Fruit fly (Drosophila melanogaster) whole organism, embryonic: ENCODE measurements around the gene NKCC.

Experiments used
- Asciz ChIP-seq: fragments of 200-800 bp; sonication (Bioruptor generic); optimal IDR thresholded peaks from 2 replicates; lab custom pipeline; 2017; ENCODE audit warnings: missing biosample characterization, mild to moderate bottlenecking, missing genetic modification characterization, missing genetic modification reagents
- Atf-2 ChIP-seq: fragments of 200-800 bp; sonication (Bioruptor generic); optimal IDR thresholded peaks from 2 replicates; lab custom pipeline; 2016; ENCODE audit warnings: missing biosample characterization, missing genetic modification characterization
- CG10321 ChIP-seq: fragments of 200-800 bp; sonication (Bioruptor generic); IDR thresholded peaks from 2 replicates; pipeline ENCODE4 v1.3.6; 2022; ENCODE audit warnings: missing biosample characterization, missing genetic modification characterization
- CG10431 ChIP-seq: fragments of 200-800 bp; sonication (Bioruptor generic); optimal IDR thresholded peaks from 3 replicates; lab custom pipeline; 2018; ENCODE audit warnings: missing biosample characterization, mild to moderate bottlenecking, missing genetic modification characterization
- CG10565 ChIP-seq: fragments of 200-800 bp; sonication (Bioruptor generic); optimal IDR thresholded peaks from 3 replicates; lab custom pipeline; 2016; ENCODE audit warnings: missing biosample characterization, mild to moderate bottlenecking, missing genetic modification characterization
- CG11093 ChIP-seq: fragments of 200-800 bp; sonication (Bioruptor generic); IDR thresholded peaks from 3 replicates; pipeline ENCODE4 v1.3.6; 2022; ENCODE audit warnings: missing biosample characterization, missing genetic modification characterization
- CG11696 ChIP-seq: fragments of 200-800 bp; sonication (Bioruptor generic); IDR thresholded peaks from 2 replicates; pipeline ENCODE4 v1.3.6; 2022; ENCODE audit warnings: missing biosample characterization, missing genetic modification characterization
- CG12219 ChIP-seq: fragments of 200-800 bp; sonication (Bioruptor generic); optimal IDR thresholded peaks from 3 replicates; lab custom pipeline; 2018; ENCODE audit warnings: missing biosample characterization, mild to moderate bottlenecking, missing genetic modification characterization
- CG15073 ChIP-seq: fragments of 200-800 bp; sonication (Bioruptor generic); optimal IDR thresholded peaks from 2 replicates; lab custom pipeline; 2016; ENCODE audit warnings: missing biosample characterization, missing genetic modification characterization
- CG2678 ChIP-seq: fragments of 200-800 bp; sonication (Bioruptor generic); optimal IDR thresholded peaks from 3 replicates; lab custom pipeline; 2019; ENCODE audit warnings: missing biosample characterization, mild to moderate bottlenecking, missing genetic modification characterization, moderate library complexity
- CG3163 ChIP-seq: fragments of 200-800 bp; sonication (Bioruptor generic); optimal IDR thresholded peaks from 3 replicates; lab custom pipeline; 2016; ENCODE audit warnings: missing biosample characterization, missing genetic modification characterization
- CG3281 ChIP-seq: fragments of 200-800 bp; sonication (Bioruptor generic); optimal IDR thresholded peaks from 3 replicates; lab custom pipeline; 2017; ENCODE audit warnings: missing biosample characterization, mild to moderate bottlenecking, missing genetic modification characterization
- CG3838 ChIP-seq: fragments of 200-800 bp; sonication (Bioruptor generic); optimal IDR thresholded peaks from 3 replicates; lab custom pipeline; 2016; ENCODE audit warnings: missing biosample characterization, missing genetic modification characterization
- CG4282 ChIP-seq: fragments of 200-800 bp; sonication (Bioruptor generic); optimal IDR thresholded peaks from 2 replicates; lab custom pipeline; 2016; ENCODE audit warnings: missing biosample characterization, missing genetic modification characterization
- CG4404 ChIP-seq: fragments of 200-800 bp; sonication (Bioruptor generic); IDR thresholded peaks from 2 replicates; pipeline ENCODE4 v1.3.6; 2022; ENCODE audit warnings: missing biosample characterization, missing genetic modification characterization
- CG4617 ChIP-seq: fragments of 200-800 bp; sonication (Bioruptor generic); optimal IDR thresholded peaks from 3 replicates; lab custom pipeline; 2016; ENCODE audit warnings: missing biosample characterization, missing genetic modification characterization, borderline replicate concordance
- CG6254 ChIP-seq: fragments of 200-800 bp; sonication (Bioruptor generic); optimal IDR thresholded peaks from 3 replicates; lab custom pipeline; 2017; ENCODE audit warnings: mild to moderate bottlenecking, missing biosample characterization, missing genetic modification reagents, missing genetic modification characterization
- CG6689 ChIP-seq: fragments of 200-800 bp; sonication (Bioruptor generic); IDR thresholded peaks from 2 replicates; pipeline ENCODE4 v1.3.6; 2022; ENCODE audit warnings: missing biosample characterization, missing genetic modification characterization
- CG6765 ChIP-seq: fragments of 200-800 bp; sonication (Bioruptor generic); optimal IDR thresholded peaks from 3 replicates; lab custom pipeline; 2017; ENCODE audit warnings: missing biosample characterization, mild to moderate bottlenecking, missing genetic modification characterization
- CG7963 ChIP-seq: fragments of 200-800 bp; sonication (Bioruptor generic); IDR thresholded peaks from 3 replicates; pipeline ENCODE4 v1.3.6; 2022; ENCODE audit warnings: missing biosample characterization, missing genetic modification characterization; ENCODE audit not compliant: partially characterized antibody
- CG7987 ChIP-seq: fragments of 200-800 bp; sonication (Bioruptor generic); optimal IDR thresholded peaks from 2 replicates; lab custom pipeline; 2018; ENCODE audit warnings: missing biosample characterization, mild to moderate bottlenecking, missing genetic modification characterization, moderate library complexity
- Drgx ChIP-seq: fragments of 200-800 bp; sonication (Bioruptor generic); IDR thresholded peaks from 2 replicates; pipeline ENCODE4 v1.3.6; 2022; ENCODE audit warnings: missing biosample characterization, missing genetic modification characterization
- Elba2 ChIP-seq: fragments of 200-800 bp; sonication (Bioruptor generic); optimal IDR thresholded peaks from 3 replicates; lab custom pipeline; 2016; ENCODE audit warnings: missing biosample characterization, missing genetic modification characterization
- Hmx ChIP-seq: fragments of 200-800 bp; sonication (Bioruptor generic); optimal IDR thresholded peaks from 2 replicates; lab custom pipeline; 2016; ENCODE audit warnings: missing biosample characterization, missing genetic modification characterization
- Lhr ChIP-seq: fragments of 200-800 bp; sonication (Bioruptor generic); optimal IDR thresholded peaks from 3 replicates; lab custom pipeline; 2017; ENCODE audit warnings: mild to moderate bottlenecking, missing biosample characterization, missing genetic modification reagents, missing genetic modification characterization
- NC2α ChIP-seq: fragments of 200-800 bp; sonication (Bioruptor generic); optimal IDR thresholded peaks from 2 replicates; lab custom pipeline; 2016; ENCODE audit warnings: missing biosample characterization, missing genetic modification characterization
- NC2β ChIP-seq: fragments of 200-800 bp; sonication (Bioruptor generic); optimal IDR thresholded peaks from 2 replicates; lab custom pipeline; 2016; ENCODE audit warnings: missing biosample characterization, missing genetic modification characterization
- Optix ChIP-seq: fragments of 200-800 bp; sonication (Bioruptor generic); IDR thresholded peaks from 3 replicates; pipeline ENCODE4 v1.3.6; 2022; ENCODE audit warnings: missing biosample characterization, missing genetic modification characterization
- Side ChIP-seq: fragments of 200-800 bp; sonication (Bioruptor generic); optimal IDR thresholded peaks from 2 replicates; lab custom pipeline; 2016; ENCODE audit warnings: missing biosample characterization, missing genetic modification characterization
- Six4 ChIP-seq: fragments of 200-800 bp; sonication (Bioruptor generic); optimal IDR thresholded peaks from 2 replicates; lab custom pipeline; 2016; ENCODE audit warnings: missing biosample characterization, missing genetic modification characterization
- Taf1 ChIP-seq: fragments of 200-800 bp; sonication (Bioruptor generic); IDR thresholded peaks from 2 replicates; pipeline ENCODE4 v1.3.6; 2022; ENCODE audit warnings: missing biosample characterization, missing genetic modification characterization
- Vsx1 ChIP-seq: fragments of 200-800 bp; sonication (Bioruptor generic); optimal IDR thresholded peaks from 2 replicates; lab custom pipeline; 2017; ENCODE audit warnings: missing biosample characterization, mild to moderate bottlenecking, missing genetic modification characterization, missing genetic modification reagents
- bab2 ChIP-seq: fragments of 200-800 bp; sonication (Bioruptor generic); optimal IDR thresholded peaks from 2 replicates; lab custom pipeline; 2016; ENCODE audit warnings: missing biosample characterization, missing genetic modification characterization
- ci ChIP-seq: fragments of 200-800 bp; sonication (Bioruptor generic); IDR thresholded peaks from 3 replicates; pipeline ENCODE4 v1.3.6; 2022; ENCODE audit warnings: missing biosample characterization, missing genetic modification characterization
- dysf ChIP-seq: fragments of 200-800 bp; sonication (Bioruptor generic); IDR thresholded peaks from 3 replicates; pipeline ENCODE4 v1.3.6; 2022; ENCODE audit warnings: missing biosample characterization, missing genetic modification characterization
- fd3F ChIP-seq: fragments of 200-800 bp; sonication (Bioruptor generic); optimal IDR thresholded peaks from 2 replicates; lab custom pipeline; 2018; ENCODE audit warnings: missing biosample characterization, mild to moderate bottlenecking, missing genetic modification characterization, moderate library complexity
- grau ChIP-seq: fragments of 200-800 bp; optimal IDR thresholded peaks from 3 replicates; lab custom pipeline; 2019; ENCODE audit warnings: missing biosample characterization, mild to moderate bottlenecking, missing genetic modification characterization, moderate library complexity
- gt ChIP-seq: fragments of 200-800 bp; sonication (Bioruptor generic); IDR thresholded peaks from 2 replicates; pipeline ENCODE4 v1.3.6; 2022; ENCODE audit warnings: missing biosample characterization, missing genetic modification characterization
- hb ChIP-seq: fragments of 200-800 bp; sonication (Bioruptor generic); IDR thresholded peaks from 3 replicates; pipeline ENCODE4 v1.3.6; 2022; ENCODE audit warnings: missing biosample characterization, missing genetic modification characterization; ENCODE audit not compliant: partially characterized antibody
- kay ChIP-seq: fragments of 200-800 bp; sonication (Bioruptor generic); optimal IDR thresholded peaks from 2 replicates; lab custom pipeline; 2016; ENCODE audit warnings: missing biosample characterization, missing genetic modification characterization
- prd ChIP-seq, 3 experiments: fragments of >200 bp in 2 of 3; fragments of 200-800 bp in 1 of 3; sonication (Bioruptor generic) in 1 of 3; optimal IDR thresholded peaks in 2 of 3; IDR thresholded peaks in 1 of 3; 2 replicates in 2 of 3; 3 replicates in 1 of 3; pipeline versions ENCODE4 v1.3.6 to Lab custom; 2017 to 2022; ENCODE audit warnings: missing biosample characterization in 1 of 3, missing genetic modification characterization in 1 of 3
- pros ChIP-seq: fragments of 200-800 bp; sonication (Bioruptor generic); optimal IDR thresholded peaks from 3 replicates; lab custom pipeline; 2019; ENCODE audit warnings: missing biosample characterization, mild to moderate bottlenecking, missing genetic modification characterization, moderate library complexity
- run ChIP-seq: fragments of 200-800 bp; sonication (Bioruptor generic); optimal IDR thresholded peaks from 3 replicates; lab custom pipeline; 2018; ENCODE audit warnings: missing biosample characterization, mild to moderate bottlenecking, missing genetic modification characterization
- sc ChIP-seq, 3 experiments: fragments of >200 bp in 2 of 3; fragments of 200-800 bp in 1 of 3; sonication (Bioruptor generic) in 1 of 3; optimal IDR thresholded peaks; 2 replicates in 2 of 3; 3 replicates in 1 of 3; lab custom pipeline; 2017; ENCODE audit warnings: mild to moderate bottlenecking in 1 of 3, missing biosample characterization in 1 of 3, missing genetic modification characterization in 1 of 3, missing genetic modification reagents in 1 of 3
- slou ChIP-seq: fragments of 200-800 bp; sonication (Bioruptor generic); optimal IDR thresholded peaks from 3 replicates; lab custom pipeline; 2016; ENCODE audit warnings: missing biosample characterization, missing genetic modification characterization
- sob ChIP-seq: fragments of 200-800 bp; sonication (Bioruptor generic); IDR thresholded peaks from 2 replicates; pipeline ENCODE4 v1.3.6; 2022; ENCODE audit warnings: missing biosample characterization, missing genetic modification characterization
- stwl ChIP-seq: fragments of 200-800 bp; sonication (Bioruptor generic); optimal IDR thresholded peaks from 3 replicates; lab custom pipeline; 2018; ENCODE audit warnings: missing biosample characterization, mild to moderate bottlenecking, missing genetic modification characterization, moderate library complexity
- tll ChIP-seq, 2 experiments: fragments of 200-800 bp in 1 of 2; fragments of >200 bp in 1 of 2; sonication (Bioruptor generic) in 1 of 2; optimal IDR thresholded peaks; 2 replicates each; lab custom pipeline; 2017 to 2019; ENCODE audit warnings: missing biosample characterization in 2 of 2, missing genetic modification characterization in 2 of 2, mild to moderate bottlenecking in 1 of 2, moderate library complexity in 1 of 2
- vfl ChIP-seq: fragments of 200-800 bp; sonication (Bioruptor generic); optimal IDR thresholded peaks from 2 replicates; lab custom pipeline; 2016; ENCODE audit warnings: missing biosample characterization, missing genetic modification characterization
- wdn ChIP-seq: fragments of 200-800 bp; sonication (Bioruptor generic); IDR thresholded peaks from 2 replicates; pipeline ENCODE4 v1.3.6; 2022; ENCODE audit warnings: missing biosample characterization, missing genetic modification characterization

Gene NKCC

DNA sequence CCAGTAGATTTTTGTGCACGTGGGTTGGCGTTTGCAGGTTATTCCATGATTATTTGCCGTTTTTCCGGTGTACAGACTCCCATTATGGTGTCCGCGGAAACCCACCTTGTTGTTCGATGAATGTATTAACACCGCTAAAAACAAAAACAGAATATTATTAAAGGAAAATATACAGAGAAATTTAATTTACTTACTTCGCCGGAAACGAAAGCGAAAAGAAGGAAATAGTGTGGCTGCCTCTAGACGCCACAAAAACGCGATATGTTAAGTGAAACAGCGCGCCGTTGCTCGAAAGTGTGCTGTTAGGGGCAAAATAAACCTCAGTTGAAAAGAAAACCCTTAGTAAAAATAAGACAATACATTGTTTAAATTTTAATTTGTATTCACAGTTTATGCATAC, 35.6 kb downstream of the NKCC start, which contains the start of gene RpL35A (continued):
- TF ChIP-seq Drgx (GFP tag; lab: Robert Waterston, UW) (no peak), kay (GFP tag; lab: Kevin White, UChicago) (no peak), CG4404 (GFP tag; lab: Robert Waterston, UW) (no peak), vfl (peak; percentile 56), hb (GFP tag; lab: Robert Waterston, UW) (no peak), CG10321 (GFP tag; lab: Robert Waterston, UW) (peak; percentile 17; the same call in 1 of the 2 replicates), sc (optimal IDR thresholded peaks at IDR 0.05; lab: Kevin White, UChicago) (no peak), sc (GFP tag; optimal IDR thresholded peaks at IDR 0.05; lab: Kevin White, UChicago) (peak; percentile 31), CG7987 (peak; percentile 94), fd3F (GFP tag; lab: Kevin White, UChicago) (peak; percentile 25), CG11696 (no peak), run (tag; lab: Kevin White, UChicago) (peak; percentile 24), stwl (tag; lab: Kevin White, UChicago) (peak; percentile 41), CG3163 (GFP tag; lab: Kevin White, UChicago) (no peak), dysf (no peak; the same call in 2 of the 3 replicates), NC2β (peak; percentile 93), CG10431 (GFP tag; lab: Kevin White, UChicago) (peak; percentile 86), Elba2 (no peak), CG3281 (GFP tag; lab: Kevin White, UChicago) (peak; percentile 86), wdn (GFP tag; lab: Robert Waterston, UW) (peak; percentile 36; the same call in 1 of the 2 replicates), Hmx (GFP tag; lab: Kevin White, UChicago) (no peak), CG10565 (GFP tag; lab: Kevin White, UChicago) (no peak), CG6254 (GFP tag; lab: Kevin White, UChicago) (peak; percentile 59), slou (no peak), Lhr (peak; percentile 62), gt (GFP tag; lab: Robert Waterston, UW) (no peak), grau (tag; lab: Kevin White, UChicago) (peak; percentile 57), Atf-2 (peak; percentile 17), sob (GFP tag; lab: Robert Waterston, UW) (peak; percentile 69), Taf1 (no peak), CG15073 (GFP tag; lab: Kevin White, UChicago) (no peak), CG11093 (no peak), Asciz (GFP tag; lab: Kevin White, UChicago) (no peak), Six4 (GFP tag; lab: Kevin White, UChicago) (no peak), tll (GFP tag; optimal IDR thresholded peaks at IDR 0.05; lab: Kevin White, UChicago) (no peak), CG4617 (GFP tag; lab: Kevin White, UChicago) (peak; percentile 21), CG12219 (GFP tag; lab: Kevin White, UChicago) (peak; percentile 74), Optix (peak; percentile 49; the same call in 2 of the 3 replicates), CG2678 (tag; lab: Kevin White, UChicago) (peak; percentile 63), CG3838 (peak; percentile 9), CG7963 (GFP tag; lab: Robert Waterston, UW) (no peak), pros (GFP tag; lab: Kevin White, UChicago) (peak; percentile 14), prd (optimal IDR thresholded peaks at IDR 0.05; lab: Kevin White, UChicago) (no peak), prd (GFP tag; IDR thresholded peaks at IDR 0.05; lab: Robert Waterston, UW) (peak; percentile 28; the same call in 1 of the 3 replicates), CG6689 (GFP tag; lab: Robert Waterston, UW) (no peak), Vsx1 (GFP tag; lab: Kevin White, UChicago) (no peak), CG6765 (GFP tag; lab: Kevin White, UChicago) (peak; percentile 94), Side (GFP tag; lab: Kevin White, UChicago) (peak; percentile 74), NC2α (peak; percentile 15), bab2 (GFP tag; lab: Kevin White, UChicago) (no peak), ci (GFP tag; lab: Robert Waterston, UW) (peak; percentile 94), CG4282 (no peak)
